Fruit fly (Drosophila melanogaster) whole organism, pupa: Measurements from ENCODE around the gene euc.

ENCODE experiments used
- CG14655 ChIP-seq: fragments of 200-800 bp; sonication (Bioruptor generic); optimal IDR thresholded peaks from 3 replicates; lab custom pipeline; 2017; ENCODE audit warnings: mild to moderate bottlenecking, missing biosample characterization, missing genetic modification reagents, missing genetic modification characterization
- CG17806 ChIP-seq: fragments of 200-800 bp; sonication (Bioruptor generic); optimal IDR thresholded peaks from 2 replicates; lab custom pipeline; 2018; ENCODE audit warnings: missing biosample characterization, mild to moderate bottlenecking, missing genetic modification characterization, moderate library complexity
- CG4496 ChIP-seq: fragments of 200-800 bp; sonication (Bioruptor generic); IDR thresholded peaks from 3 replicates; pipeline ENCODE4 v1.3.6; 2022; ENCODE audit warnings: missing biosample characterization, missing genetic modification characterization
- CG8301 ChIP-seq: fragments of 200-800 bp; sonication (Bioruptor generic); optimal IDR thresholded peaks from 2 replicates; lab custom pipeline; 2018; ENCODE audit warnings: missing biosample characterization, mild to moderate bottlenecking, missing genetic modification characterization
- D1 ChIP-seq: fragments of 200-800 bp; sonication (Bioruptor generic); optimal IDR thresholded peaks from 2 replicates; lab custom pipeline; 2018; ENCODE audit warnings: missing biosample characterization, mild to moderate bottlenecking, missing genetic modification characterization, moderate library complexity
- EcR ChIP-seq: fragments of 200-800 bp; sonication (Bioruptor generic); optimal IDR thresholded peaks from 3 replicates; lab custom pipeline; 2019; ENCODE audit warnings: missing biosample characterization, missing genetic modification characterization, mild to moderate bottlenecking, moderate library complexity, missing genetic modification reagents
- Ets98B ChIP-seq: fragments of 200-800 bp; sonication (Bioruptor generic); IDR thresholded peaks from 2 replicates; pipeline ENCODE4 v1.3.6; 2022; ENCODE audit warnings: missing biosample characterization, missing genetic modification characterization
- Snoo ChIP-seq: fragments of 200-800 bp; sonication (Bioruptor generic); optimal IDR thresholded peaks from 3 replicates; lab custom pipeline; 2017; ENCODE audit warnings: missing biosample characterization, mild to moderate bottlenecking, missing genetic modification characterization, inconsistent platforms
- gl ChIP-seq: fragments of 200-800 bp; sonication (Bioruptor generic); optimal IDR thresholded peaks from 2 replicates; lab custom pipeline; 2018; ENCODE audit warnings: missing biosample characterization, mild to moderate bottlenecking, missing genetic modification characterization

DNA sequence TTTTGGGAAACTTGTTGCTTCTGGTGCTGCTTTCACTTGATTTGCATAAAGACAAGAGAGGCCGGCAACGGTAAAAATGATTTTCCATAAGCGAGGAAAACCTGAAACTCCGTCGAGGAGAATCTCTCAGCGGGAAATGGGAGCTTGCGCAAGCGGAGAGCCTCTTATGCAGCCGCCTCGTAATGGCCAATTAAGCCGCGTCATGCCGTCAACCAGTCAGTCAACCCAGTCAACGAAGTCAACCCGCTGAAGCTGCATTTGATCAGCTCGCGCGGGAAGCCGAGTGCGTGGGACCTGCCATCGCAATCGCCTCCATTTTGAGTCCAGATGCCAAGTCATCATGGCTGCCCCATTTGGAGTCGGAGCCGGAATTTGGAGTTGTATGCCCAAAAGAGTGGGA lies 14.6 kb upstream of the euc start:
- no peak for TF ChIP-seq gl (tag; lab: Kevin White, UChicago)
- TF ChIP-seq Ets98B (GFP tag; lab: Robert Waterston, UW), result no peak
- no peak for TF ChIP-seq CG17806 (tag; lab: Kevin White, UChicago)
- TF ChIP-seq Snoo (tag; lab: Kevin White, UChicago), result no peak
- 0 out of 3 replicates have a peak, but pooled peaks have one; percentile 47 for TF ChIP-seq CG4496 (GFP tag; lab: Robert Waterston, UW)
- no peak for TF ChIP-seq EcR
- no peak for TF ChIP-seq CG8301 (tag; lab: Kevin White, UChicago)
- no peak for TF ChIP-seq D1
- TF ChIP-seq CG14655 (GFP tag; lab: Kevin White, UChicago), result no peak
